Worm (Caenorhabditis elegans): Measurements from ENCODE around the gene col-145.

DNA sequence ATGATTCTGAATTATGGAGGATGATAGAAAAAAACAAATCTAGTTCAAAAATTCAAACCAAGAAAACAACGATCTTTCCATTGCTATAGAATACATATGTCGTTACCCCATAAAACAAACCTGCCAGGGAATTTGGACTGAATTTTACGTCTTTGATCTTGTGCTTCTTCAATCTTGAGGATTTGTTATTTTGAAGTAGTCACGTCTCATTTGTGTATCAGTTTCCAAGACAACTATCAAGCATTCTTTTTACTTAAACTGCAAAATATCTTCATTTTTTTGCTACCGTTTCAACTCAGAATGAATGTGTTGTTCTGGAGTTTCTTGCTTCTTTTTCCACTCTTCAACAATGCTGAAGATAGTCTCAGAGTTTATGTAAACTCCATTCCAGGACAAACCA, 32.0 kb downstream of the col-145 start, which contains the start of gene F21C10.19:
- TF ChIP-seq Y105C5A.15 (GFP tag; IDR thresholded peaks at IDR 0.05) (no peak), aha-1 (tag) (no peak), snpc-4 (tag; optimal IDR thresholded peaks at IDR 0.05) (no peak), dpl-1 (GFP tag; optimal IDR thresholded peaks at IDR 0.05) (no peak), lin-39 (tag; optimal IDR thresholded peaks at IDR 0.05) (no peak), ZK546.5 (tag; optimal IDR thresholded peaks at IDR 0.05) (no peak), tra-1 (GFP tag; IDR thresholded peaks at IDR 0.05) (no peak), zip-2 (tag; optimal IDR thresholded peaks at IDR 0.05) (no peak)
